Worm (Caenorhabditis elegans) whole organism, L2 larva: ENCODE measurements around the gene hpo-34.

Source experiments
- ZK546.5 ChIP-seq: sonication (generic microtip); optimal IDR thresholded peaks from 2 replicates; lab custom pipeline; 2017; ENCODE audit warnings: missing biosample characterization, missing genetic modification characterization
- ama-1 ChIP-seq: fragments of 150-350 bp; optimal IDR thresholded peaks from 2 replicates; lab custom pipeline; 2018; ENCODE audit warnings: inconsistent platforms
- fos-1 ChIP-seq: fragments of 150-350 bp; optimal IDR thresholded peaks from 2 replicates; lab custom pipeline; 2014; ENCODE audit warnings: missing biosample characterization, missing genetic modification characterization
- lin-13 ChIP-seq: fragments of 150-350 bp; optimal IDR thresholded peaks from 2 replicates; lab custom pipeline; 2014; ENCODE audit warnings: missing biosample characterization, missing genetic modification reagents, missing genetic modification characterization
- nhr-237 ChIP-seq: fragments of 150-350 bp; optimal IDR thresholded peaks from 2 replicates; lab custom pipeline; 2014; ENCODE audit warnings: missing biosample characterization, missing genetic modification characterization
- nhr-6 ChIP-seq: fragments of 150-350 bp; optimal IDR thresholded peaks from 2 replicates; lab custom pipeline; 2014; ENCODE audit warnings: missing biosample characterization, missing genetic modification characterization
- nhr-77 ChIP-seq: fragments of 150-350 bp; optimal IDR thresholded peaks from 2 replicates; lab custom pipeline; 2014; ENCODE audit warnings: missing biosample characterization, missing genetic modification characterization
- zag-1 ChIP-seq: fragments of 150-350 bp; optimal IDR thresholded peaks from 2 replicates; lab custom pipeline; 2014; ENCODE audit warnings: missing biosample characterization, missing genetic modification characterization
- ztf-11 ChIP-seq: sonication (generic microtip); optimal IDR thresholded peaks from 2 replicates; lab custom pipeline; 2017; ENCODE audit warnings: missing biosample characterization, missing genetic modification characterization
- ztf-4 ChIP-seq: fragments of 150-350 bp; optimal IDR thresholded peaks from 2 replicates; lab custom pipeline; 2014; ENCODE audit warnings: missing biosample characterization, missing genetic modification characterization

DNA sequence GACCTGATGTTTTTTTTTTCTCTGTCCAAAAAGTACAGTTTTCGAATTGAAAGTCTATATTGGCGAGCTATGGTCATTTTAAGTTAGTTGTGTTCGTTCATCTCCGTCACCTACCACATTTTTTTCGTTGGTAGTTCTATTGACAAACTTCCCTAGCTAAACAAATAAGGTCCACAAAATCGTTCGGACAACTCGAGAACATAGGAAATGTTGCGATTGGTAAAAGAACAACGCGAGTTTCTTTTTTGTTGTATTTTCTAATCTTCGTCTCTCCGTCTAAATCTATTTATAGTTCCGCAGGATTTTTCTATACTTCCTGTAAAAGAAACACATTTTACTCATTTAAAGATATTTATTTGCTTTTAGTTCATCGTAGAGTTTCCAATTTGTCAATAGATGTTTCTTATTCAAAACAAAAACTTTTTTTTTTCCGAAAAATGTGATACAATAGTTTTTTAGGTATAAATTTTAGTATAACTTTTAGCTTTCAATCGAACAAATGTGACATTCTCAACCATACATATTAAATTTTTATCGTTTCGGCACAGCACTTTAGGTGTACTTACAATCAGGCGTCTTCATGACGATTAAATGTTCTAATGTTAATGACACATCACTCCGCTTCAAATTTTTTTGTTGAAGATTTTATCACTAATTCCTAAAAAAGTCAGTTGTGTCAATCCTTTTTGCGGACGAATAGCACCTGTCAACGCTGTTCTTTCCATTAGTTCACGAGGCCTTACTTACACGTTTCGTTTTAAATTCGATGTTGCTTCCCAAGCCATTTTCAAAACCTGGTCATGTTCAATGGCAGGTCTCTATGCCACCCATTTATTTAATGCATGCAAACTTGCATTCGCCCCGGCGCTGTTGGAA, 52.2 kb downstream of the hpo-34 start:
- TF ChIP-seq ztf-4 (tag; lab: Kevin White, UChicago) (no peak), nhr-237 (no peak), ZK546.5 (tag; lab: Kevin White, UChicago) (no peak), ztf-11 (tag; lab: Kevin White, UChicago) (no peak), zag-1 (no peak), nhr-77 (no peak), ama-1 (lab: Kevin White, UChicago) (no peak), nhr-6 (tag; lab: Kevin White, UChicago) (no peak), fos-1 (peak; percentile 14), lin-13 (GFP tag; lab: Kevin White, UChicago) (no peak)
